Fruit fly (Drosophila melanogaster): Measurements from ENCODE around the gene ush.

Gene ush

DNA sequence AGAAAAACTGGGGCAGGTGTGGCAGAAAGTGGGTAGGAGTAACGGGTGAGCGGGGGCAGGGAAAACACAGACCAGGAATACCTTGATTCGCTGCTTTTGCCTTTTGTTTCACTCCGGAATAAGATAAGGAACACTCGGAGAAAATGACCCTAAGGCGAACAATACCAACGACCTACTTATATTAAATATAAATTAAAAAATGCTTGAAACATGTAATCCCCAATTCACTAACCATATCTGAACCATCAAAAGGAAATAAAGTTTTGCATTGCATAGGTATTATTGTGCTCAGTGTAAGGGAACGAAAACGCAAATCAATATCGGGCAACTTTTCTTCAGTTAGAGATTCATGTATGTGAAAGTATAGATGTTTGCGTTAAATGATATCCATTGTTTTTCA lies 36.0 kb downstream of the ush start (continued):
- TF ChIP-seq CG10274 (GFP tag; optimal IDR thresholded peaks at IDR 0.05): no peak
- no peak for TF ChIP-seq CkIIα-i1 (GFP tag; IDR thresholded peaks at IDR 0.05)
- TF ChIP-seq CG8944 (GFP tag; optimal IDR thresholded peaks at IDR 0.05): no peak
- no peak for TF ChIP-seq Lpt (GFP tag; optimal IDR thresholded peaks at IDR 0.05)
- no peak for TF ChIP-seq Spps (tag; optimal IDR thresholded peaks at IDR 0.05)
- no peak for TF ChIP-seq shn (GFP tag; optimal IDR thresholded peaks at IDR 0.05)
- no peak for TF ChIP-seq CG4404 (GFP tag; IDR thresholded peaks at IDR 0.05)
- TF ChIP-seq CG18619 (GFP tag; optimal IDR thresholded peaks at IDR 0.05): peak; percentile 57
- TF ChIP-seq kah (GFP tag; optimal IDR thresholded peaks at IDR 0.05): no peak
- TF ChIP-seq CG18262 (tag; optimal IDR thresholded peaks at IDR 0.05): peak; percentile 59
- TF ChIP-seq tgo (GFP tag; IDR thresholded peaks at IDR 0.05): peak; percentile 73
- peak; percentile 28; the same call in 1 of the 3 replicates for TF ChIP-seq CG11695 (GFP tag; IDR thresholded peaks at IDR 0.05)
- no peak for TF ChIP-seq vnd (GFP tag; IDR thresholded peaks at IDR 0.05; ENCODE audit: partially characterized antibody)
- no peak for TF ChIP-seq CG7963 (GFP tag; IDR thresholded peaks at IDR 0.05; ENCODE audit: partially characterized antibody)
- TF ChIP-seq BEAF-32 (GFP tag; optimal IDR thresholded peaks at IDR 0.05): no peak
- TF ChIP-seq CG17359 (tag; optimal IDR thresholded peaks at IDR 0.05): peak; percentile 57
- no peak for TF ChIP-seq fru (optimal IDR thresholded peaks at IDR 0.05)
- peak; percentile 61; the same call in 2 of the 3 replicates for TF ChIP-seq ken (GFP tag; IDR thresholded peaks at IDR 0.05)
- TF ChIP-seq CG30020 (tag; optimal IDR thresholded peaks at IDR 0.05): no peak
- peak; percentile 15 for TF ChIP-seq pum (GFP tag; optimal IDR thresholded peaks at IDR 0.05)
- no peak for TF ChIP-seq CG7372 (GFP tag; IDR thresholded peaks at IDR 0.05)
- peak; percentile 56 for TF ChIP-seq Ssrp (tag; optimal IDR thresholded peaks at IDR 0.05)
- no peak for TF ChIP-seq eyg (GFP tag; optimal IDR thresholded peaks at IDR 0.05)
- TF ChIP-seq nerfin-2 (GFP tag; IDR thresholded peaks at IDR 0.05; ENCODE audit: partially characterized antibody): no peak
- TF ChIP-seq mirr (GFP tag; optimal IDR thresholded peaks at IDR 0.05): no peak
- no peak for TF ChIP-seq CG10543 (GFP tag; optimal IDR thresholded peaks at IDR 0.05)
- no peak for TF ChIP-seq CG15696 (tag; optimal IDR thresholded peaks at IDR 0.05)
- TF ChIP-seq seq (GFP tag; IDR thresholded peaks at IDR 0.05): peak; percentile 64; the same call in 1 of the 2 replicates
- no peak for TF ChIP-seq wek (GFP tag; optimal IDR thresholded peaks at IDR 0.05)
- TF ChIP-seq CG2875 (GFP tag; optimal IDR thresholded peaks at IDR 0.05): peak; percentile 71
- TF ChIP-seq gsb-n (tag; optimal IDR thresholded peaks at IDR 0.05): peak; percentile 48
- 0 out of 3 replicates have a peak, but pooled peaks have one; percentile 41 for TF ChIP-seq gce (GFP tag; IDR thresholded peaks at IDR 0.05)
- no peak for TF ChIP-seq CG31224 (GFP tag; IDR thresholded peaks at IDR 0.05)
- TF ChIP-seq CG4854 (GFP tag; optimal IDR thresholded peaks at IDR 0.05): peak; percentile 12
- TF ChIP-seq CG33213 (GFP tag; optimal IDR thresholded peaks at IDR 0.05): peak; percentile 13
- no peak for TF ChIP-seq HLH4C (GFP tag; IDR thresholded peaks at IDR 0.05; ENCODE audit: partially characterized antibody)
- TF ChIP-seq CG2712 (tag; optimal IDR thresholded peaks at IDR 0.05): peak; percentile 65
- peak; percentile 58 for TF ChIP-seq HLH3B (GFP tag; IDR thresholded peaks at IDR 0.05)
- no peak for TF ChIP-seq Hey (tag; optimal IDR thresholded peaks at IDR 0.05)
- TF ChIP-seq dmrt99B (tag; optimal IDR thresholded peaks at IDR 0.05): peak; percentile 77
- TF ChIP-seq CG8089 (GFP tag; optimal IDR thresholded peaks at IDR 0.05): no peak
- no peak for TF ChIP-seq CG10431 (GFP tag; optimal IDR thresholded peaks at IDR 0.05)
- no peak for TF ChIP-seq TFAM (GFP tag; optimal IDR thresholded peaks at IDR 0.05)
- peak; percentile 70 for TF ChIP-seq slbo (GFP tag; IDR thresholded peaks at IDR 0.05)
- no peak for TF ChIP-seq D (optimal IDR thresholded peaks at IDR 0.05)
- peak; percentile 14 for TF ChIP-seq D (GFP tag; optimal IDR thresholded peaks at IDR 0.05)
- no peak for TF ChIP-seq danr (GFP tag; IDR thresholded peaks at IDR 0.05)
- no peak for TF ChIP-seq CG13287 (GFP tag; IDR thresholded peaks at IDR 0.05; ENCODE audit: partially characterized antibody)
- no peak for TF ChIP-seq MTF-1 (GFP tag; optimal IDR thresholded peaks at IDR 0.05; ENCODE audit: borderline replicate concordance)
- no peak for TF ChIP-seq Ravus (GFP tag; IDR thresholded peaks at IDR 0.05)
- TF ChIP-seq CHES-1-like (GFP tag; optimal IDR thresholded peaks at IDR 0.05): no peak
- no peak for TF ChIP-seq CG3838 (GFP tag; optimal IDR thresholded peaks at IDR 0.05)

Data from whole organism, embryonic.